Worm (Caenorhabditis elegans): Measurements from ENCODE around the gene Y43F8B.18.

Gene Y43F8B.18

DNA sequence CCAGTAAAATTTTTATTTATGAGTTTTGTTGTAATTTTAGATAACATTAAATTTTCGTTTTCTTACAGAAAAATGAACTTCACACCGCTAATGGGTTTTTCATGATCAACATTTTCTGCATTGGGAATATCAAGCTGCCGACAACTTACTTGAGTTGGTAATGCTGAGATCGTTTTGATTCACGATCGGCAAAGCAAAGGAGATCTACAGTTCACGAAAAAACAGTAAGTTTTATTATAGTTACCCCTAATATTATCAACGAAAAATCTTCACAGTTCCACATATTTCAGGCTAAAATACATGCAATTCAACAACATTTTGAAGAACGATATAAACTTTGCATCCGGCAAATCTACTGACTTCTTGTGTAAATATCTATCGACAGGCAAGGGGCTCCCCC, 3.3 kb upstream of the Y43F8B.18 start, which contains the start of gene Y43F8B.22:
Gene Y43F8B.22 (plus strand): TSS at position 301 of the 400 bp plus-strand sequence.
- TF ChIP-seq F52B5.7 (tag; optimal IDR thresholded peaks at IDR 0.05) (no peak), Y53G8AR.9 (GFP tag; conservative IDR thresholded peaks at IDR 0.05) (no peak), tbx-9 (tag; optimal IDR thresholded peaks at IDR 0.05; ENCODE audit: borderline replicate concordance) (no peak), nfyb-1 (GFP tag; IDR thresholded peaks at IDR 0.05) (no peak), ceh-40 (GFP tag; IDR thresholded peaks at IDR 0.05) (no peak), ccch-3 (GFP tag; optimal IDR thresholded peaks at IDR 0.05) (no peak), sea-2 (GFP tag; IDR thresholded peaks at IDR 0.05) (no peak), efl-1 (GFP tag; optimal IDR thresholded peaks at IDR 0.05) (no peak), ztf-6 (GFP tag; IDR thresholded peaks at IDR 0.05) (no peak), hmg-20 (GFP tag; IDR thresholded peaks at IDR 0.05) (no peak), nhr-179 (tag; optimal IDR thresholded peaks at IDR 0.05) (no peak), hsf-1 (GFP tag; IDR thresholded peaks at IDR 0.05) (no peak), lin-54 (GFP tag; optimal IDR thresholded peaks at IDR 0.05) (no peak), B0261.1 (tag; optimal IDR thresholded peaks at IDR 0.05) (no peak), tbp1 (GFP tag; optimal IDR thresholded peaks at IDR 0.05) (no peak), ceh-100 (GFP tag; IDR thresholded peaks at IDR 0.05) (no peak), nhr-80 (tag; optimal IDR thresholded peaks at IDR 0.05) (no peak), rpc-1 (optimal IDR thresholded peaks at IDR 0.05) (no peak), rpc-1 (tag; optimal IDR thresholded peaks at IDR 0.05) (no peak)

DNA sequence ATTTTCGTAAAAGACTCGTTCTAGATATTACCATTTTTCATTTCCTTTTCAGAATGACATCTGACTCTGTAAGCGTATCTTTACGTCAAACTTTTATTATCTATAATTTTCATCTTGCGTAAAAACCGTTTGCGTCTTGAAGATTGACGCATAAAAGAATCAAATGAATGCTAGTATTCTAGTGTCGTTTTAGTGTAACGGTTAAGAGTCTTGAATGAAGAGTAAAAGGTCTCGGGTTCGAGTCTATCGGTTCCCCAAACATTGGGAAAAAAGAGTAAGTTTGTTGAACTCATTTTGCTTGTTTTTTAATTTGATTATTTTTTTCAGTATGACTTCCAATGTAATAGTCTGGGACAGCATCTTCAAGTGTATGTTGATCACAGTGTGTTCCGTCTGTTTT, 1.3 kb upstream of the Y43F8B.18 start, which contains the start of gene Y43F8B.17:
Gene Y43F8B.17 (plus strand): TSS at position 215 of the 400 bp plus-strand sequence.
- TF ChIP-seq attf-6 (GFP tag; IDR thresholded peaks at IDR 0.05) = no peak
- no peak for TF ChIP-seq die-1 (tag; optimal IDR thresholded peaks at IDR 0.05)
- TF ChIP-seq attf-5 (GFP tag; optimal IDR thresholded peaks at IDR 0.05) = no peak
- TF ChIP-seq rpc-1 (optimal IDR thresholded peaks at IDR 0.05) = peak; percentile 51
- peak; percentile 71 for TF ChIP-seq rpc-1 (tag; optimal IDR thresholded peaks at IDR 0.05)
- TF ChIP-seq B0261.1 (tag; optimal IDR thresholded peaks at IDR 0.05) = peak; percentile 62
- no peak for TF ChIP-seq lin-54 (GFP tag; optimal IDR thresholded peaks at IDR 0.05)
- TF ChIP-seq tbp1 (GFP tag; optimal IDR thresholded peaks at IDR 0.05) = peak; percentile 84

DNA sequence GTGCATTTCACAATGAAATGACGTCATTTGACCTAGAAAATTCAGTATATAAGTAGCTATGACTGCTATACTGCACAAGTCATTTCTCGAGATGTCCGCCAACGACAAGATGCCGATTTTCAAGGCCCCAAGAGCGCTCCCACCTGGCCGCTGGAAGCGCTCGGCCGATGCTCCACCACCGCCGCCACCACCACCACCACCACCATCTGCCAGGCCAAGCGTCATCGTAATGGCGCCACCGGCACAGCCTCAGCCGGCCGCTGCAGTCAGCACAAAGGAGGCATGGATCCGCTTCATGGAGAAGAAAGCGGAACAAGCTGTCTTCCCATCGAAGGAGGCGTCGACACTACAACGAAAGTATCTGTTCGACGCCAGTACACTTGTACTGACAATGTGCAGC, 529 bp upstream of the Y43F8B.18 start, which contains the start of gene Y43F8B.28:
Gene Y43F8B.28 (plus strand): TSS at position 59 of the 400 bp plus-strand sequence.
- TF ChIP-seq lin-26 (GFP tag; IDR thresholded peaks at IDR 0.05) (0 out of 2 replicates have a peak, but pooled peaks have one; percentile 10), D2030.7 (GFP tag; IDR thresholded peaks at IDR 0.05) (no peak), ceh-79 (tag; optimal IDR thresholded peaks at IDR 0.05) (no peak), snpc-4 (GFP tag; optimal IDR thresholded peaks at IDR 0.05) (no peak), snpc-4 (tag; optimal IDR thresholded peaks at IDR 0.05) (no peak), egrh-3 (GFP tag; IDR thresholded peaks at IDR 0.05) (peak; percentile 88), zfh-2 (GFP tag; conservative IDR thresholded peaks at IDR 0.05) (peak; percentile 87)

DNA sequence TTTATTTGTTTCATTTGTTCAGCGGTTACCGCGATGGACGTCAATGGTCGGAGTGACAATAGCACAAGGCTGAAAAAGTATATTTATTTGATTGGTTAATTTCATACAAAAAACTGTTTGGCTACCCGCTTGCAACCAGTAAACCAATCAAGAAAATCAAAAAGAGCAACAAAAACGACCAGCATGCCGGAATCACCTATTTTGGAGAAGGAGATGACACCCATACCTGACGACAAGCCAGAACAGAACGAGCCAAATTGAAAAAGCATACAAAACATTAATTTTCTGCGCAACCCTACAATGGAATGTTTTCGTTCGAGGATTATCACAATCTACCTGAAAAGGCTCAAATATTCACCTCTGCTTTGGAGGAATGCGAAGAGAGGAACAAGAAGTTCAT, 4.7 kb downstream of the Y43F8B.18 start, which contains the start of gene Y43F8B.7:
Gene Y43F8B.7 (plus strand): TSS at position 301 of the 400 bp plus-strand sequence.
- TF ChIP-seq F39B2.1 (GFP tag; IDR thresholded peaks at IDR 0.05) (no peak), ekl-4 (GFP tag; IDR thresholded peaks at IDR 0.05) (no peak), ceh-27 (GFP tag; optimal IDR thresholded peaks at IDR 0.05) (no peak), lag-1 (GFP tag; IDR thresholded peaks at IDR 0.05) (no peak), mcd-1 (GFP tag; IDR thresholded peaks at IDR 0.05) (no peak), pha-4 (tag; optimal IDR thresholded peaks at IDR 0.05) (no peak), ztf-6 (GFP tag; IDR thresholded peaks at IDR 0.05) (no peak), mel-28 (tag; optimal IDR thresholded peaks at IDR 0.05; ENCODE audit: borderline replicate concordance) (no peak), F10E7.11 (tag; optimal IDR thresholded peaks at IDR 0.05) (no peak), ceh-91 (GFP tag; IDR thresholded peaks at IDR 0.05) (no peak), repo-1 (tag; optimal IDR thresholded peaks at IDR 0.05) (no peak), Y79H2A.3 (GFP tag; conservative IDR thresholded peaks at IDR 0.05) (no peak), him-1 (tag; optimal IDR thresholded peaks at IDR 0.05) (no peak), D2030.7 (GFP tag; IDR thresholded peaks at IDR 0.05) (no peak), fkh-3 (tag; optimal IDR thresholded peaks at IDR 0.05) (no peak), ets-4 (GFP tag; optimal IDR thresholded peaks at IDR 0.05) (no peak), T26A5.8 (tag; optimal IDR thresholded peaks at IDR 0.05) (no peak), nfyb-1 (GFP tag; IDR thresholded peaks at IDR 0.05) (no peak), bed-2 (GFP tag; IDR thresholded peaks at IDR 0.05) (no peak), hrde-1 (tag; optimal IDR thresholded peaks at IDR 0.05; ENCODE audit: borderline replicate concordance) (no peak)

Measured in whole organism, young adult.